1 fruit fly cellular context compared by ENCODE assay signal in genomic region chr2L:10278658-10279057, dm6.
TF ChIP-seq lines count a peak whose summit lies in the region.

Gene Utx (minus strand): TSS chr2L:10278811.

TF ChIP-seq in whole organism, embryonic, 481 proteins besides CTCF, POLR2A, EP300 and RAD21 (continued from another document and continues in another):
- TF ChIP-seq CG2120 (GFP tag; optimal IDR thresholded peaks at IDR 0.05; lab: Kevin White, UChicago): no peak
- no peak for TF ChIP-seq sug (tag; optimal IDR thresholded peaks at IDR 0.05; lab: Kevin White, UChicago)
- TF ChIP-seq bbx (GFP tag; IDR thresholded peaks at IDR 0.05; lab: Robert Waterston, UW; ENCODE audit: partially characterized antibody): peak; percentile 87
- no peak for TF ChIP-seq lola (GFP tag; optimal IDR thresholded peaks at IDR 0.05; lab: Kevin White, UChicago)
- no peak for TF ChIP-seq tap (tag; optimal IDR thresholded peaks at IDR 0.05; lab: Kevin White, UChicago)
- no peak for TF ChIP-seq ranshi (GFP tag; IDR thresholded peaks at IDR 0.05; lab: Robert Waterston, UW)
- no peak for TF ChIP-seq Meics (GFP tag; optimal IDR thresholded peaks at IDR 0.05; lab: Kevin White, UChicago)
- peak; percentile 39; the same call in 1 of the 2 replicates for TF ChIP-seq Rfx (GFP tag; IDR thresholded peaks at IDR 0.05; lab: Robert Waterston, UW)
- no peak for TF ChIP-seq HLHmδ (GFP tag; optimal IDR thresholded peaks at IDR 0.05; lab: Kevin White, UChicago)
- no peak for TF ChIP-seq Nf-YB (GFP tag; optimal IDR thresholded peaks at IDR 0.05; lab: Kevin White, UChicago)
- no peak for TF ChIP-seq D19A (tag; optimal IDR thresholded peaks at IDR 0.05; lab: Kevin White, UChicago)
- no peak for TF ChIP-seq CG3726 (GFP tag; IDR thresholded peaks at IDR 0.05; lab: Robert Waterston, UW)
- TF ChIP-seq so (GFP tag; IDR thresholded peaks at IDR 0.05; lab: Robert Waterston, UW): no peak
- TF ChIP-seq org-1 (GFP tag; optimal IDR thresholded peaks at IDR 0.05; lab: Kevin White, UChicago): no peak
- TF ChIP-seq MESR4 (GFP tag; optimal IDR thresholded peaks at IDR 0.05; lab: Kevin White, UChicago): peak; percentile 31
- no peak for TF ChIP-seq YL-1 (GFP tag; optimal IDR thresholded peaks at IDR 0.05; lab: Kevin White, UChicago)
- no peak for TF ChIP-seq jing (GFP tag; optimal IDR thresholded peaks at IDR 0.05; lab: Kevin White, UChicago)
- TF ChIP-seq hbn (GFP tag; IDR thresholded peaks at IDR 0.05; lab: Robert Waterston, UW; ENCODE audit: partially characterized antibody): peak; percentile 72
- TF ChIP-seq H2.0 (GFP tag; IDR thresholded peaks at IDR 0.05; lab: Robert Waterston, UW): no peak
- no peak for TF ChIP-seq Hr39 (optimal IDR thresholded peaks at IDR 0.05; lab: Kevin White, UChicago)
- no peak for TF ChIP-seq CG9727 (GFP tag; optimal IDR thresholded peaks at IDR 0.05; lab: Kevin White, UChicago)
- no peak for TF ChIP-seq bigmax (GFP tag; optimal IDR thresholded peaks at IDR 0.05; lab: Kevin White, UChicago)
- no peak for TF ChIP-seq CG11696 (GFP tag; IDR thresholded peaks at IDR 0.05; lab: Robert Waterston, UW)
- no peak for TF ChIP-seq Drgx (GFP tag; IDR thresholded peaks at IDR 0.05; lab: Robert Waterston, UW)
- TF ChIP-seq sqz (GFP tag; optimal IDR thresholded peaks at IDR 0.05; lab: Kevin White, UChicago): no peak
- peak; percentile 96 for TF ChIP-seq CG3995 (GFP tag; optimal IDR thresholded peaks at IDR 0.05; lab: Kevin White, UChicago)
- TF ChIP-seq peb (GFP tag; IDR thresholded peaks at IDR 0.05; lab: Robert Waterston, UW): no peak
- no peak for TF ChIP-seq ind (GFP tag; optimal IDR thresholded peaks at IDR 0.05; lab: Kevin White, UChicago)
- peak; percentile 88 for TF ChIP-seq inv (GFP tag; IDR thresholded peaks at IDR 0.05; lab: Robert Waterston, UW; ENCODE audit: partially characterized antibody)
- TF ChIP-seq lab (GFP tag; optimal IDR thresholded peaks at IDR 0.05; lab: Kevin White, UChicago): no peak
- TF ChIP-seq CG13123 (GFP tag; optimal IDR thresholded peaks at IDR 0.05; lab: Kevin White, UChicago): no peak
- TF ChIP-seq fd102C (GFP tag; optimal IDR thresholded peaks at IDR 0.05; lab: Kevin White, UChicago): no peak
- TF ChIP-seq sisA (GFP tag; IDR thresholded peaks at IDR 0.05; lab: Robert Waterston, UW): no peak
- TF ChIP-seq dysf (GFP tag; IDR thresholded peaks at IDR 0.05; lab: Robert Waterston, UW): no peak
- TF ChIP-seq onecut (GFP tag; IDR thresholded peaks at IDR 0.05; lab: Robert Waterston, UW): no peak
- TF ChIP-seq CG10321 (GFP tag; IDR thresholded peaks at IDR 0.05; lab: Robert Waterston, UW): no peak
- no peak for TF ChIP-seq esg (GFP tag; conservative IDR thresholded peaks at IDR 0.05; lab: Robert Waterston, UW)
- TF ChIP-seq CG10147 (GFP tag; optimal IDR thresholded peaks at IDR 0.05; lab: Kevin White, UChicago): no peak
- TF ChIP-seq CG17568 (GFP tag; optimal IDR thresholded peaks at IDR 0.05; lab: Kevin White, UChicago): no peak
- TF ChIP-seq CG18262 (tag; optimal IDR thresholded peaks at IDR 0.05; lab: Kevin White, UChicago): no peak
- no peak for TF ChIP-seq CG12155 (GFP tag; optimal IDR thresholded peaks at IDR 0.05; lab: Kevin White, UChicago)
- TF ChIP-seq Eip74EF (GFP tag; optimal IDR thresholded peaks at IDR 0.05; lab: Kevin White, UChicago): no peak
- TF ChIP-seq CG11085 (GFP tag; IDR thresholded peaks at IDR 0.05; lab: Robert Waterston, UW): no peak
- TF ChIP-seq Tbp (GFP tag; optimal IDR thresholded peaks at IDR 0.05; lab: Kevin White, UChicago): no peak
- no peak for TF ChIP-seq Aef1 (GFP tag; IDR thresholded peaks at IDR 0.05; lab: Robert Waterston, UW)
- no peak for TF ChIP-seq CG4820 (GFP tag; optimal IDR thresholded peaks at IDR 0.05; lab: Kevin White, UChicago)
- no peak for TF ChIP-seq croc (GFP tag; conservative IDR thresholded peaks at IDR 0.05; lab: Robert Waterston, UW)
- TF ChIP-seq chinmo (GFP tag; IDR thresholded peaks at IDR 0.05; lab: Robert Waterston, UW; ENCODE audit: partially characterized antibody): 0 out of 4 replicates have a peak, but pooled peaks have one; percentile 49
- no peak for TF ChIP-seq ci (GFP tag; IDR thresholded peaks at IDR 0.05; lab: Robert Waterston, UW)
- TF ChIP-seq CG14050 (GFP tag; IDR thresholded peaks at IDR 0.05; lab: Robert Waterston, UW): no peak
- TF ChIP-seq PHDP (tag; optimal IDR thresholded peaks at IDR 0.05; lab: Kevin White, UChicago): no peak
- no peak for TF ChIP-seq CG1792 (GFP tag; optimal IDR thresholded peaks at IDR 0.05; lab: Kevin White, UChicago)
- peak; percentile 79 for TF ChIP-seq Doc3 (GFP tag; IDR thresholded peaks at IDR 0.05; lab: Robert Waterston, UW; ENCODE audit: partially characterized antibody)
- TF ChIP-seq CG3163 (GFP tag; optimal IDR thresholded peaks at IDR 0.05; lab: Kevin White, UChicago): no peak
- no peak for TF ChIP-seq da (GFP tag; optimal IDR thresholded peaks at IDR 0.05; lab: Kevin White, UChicago)
- no peak for TF ChIP-seq crol (GFP tag; IDR thresholded peaks at IDR 0.05; lab: Robert Waterston, UW)
- no peak for TF ChIP-seq Asciz (GFP tag; optimal IDR thresholded peaks at IDR 0.05; lab: Kevin White, UChicago)
- TF ChIP-seq tgo (GFP tag; IDR thresholded peaks at IDR 0.05; lab: Robert Waterston, UW): no peak
- no peak for TF ChIP-seq Antp (GFP tag; optimal IDR thresholded peaks at IDR 0.05; lab: Kevin White, UChicago)
- TF ChIP-seq jigr1 (GFP tag; IDR thresholded peaks at IDR 0.05; lab: Robert Waterston, UW): no peak
- TF ChIP-seq CG2889 (GFP tag; IDR thresholded peaks at IDR 0.05; lab: Robert Waterston, UW): no peak
- no peak for TF ChIP-seq ken (GFP tag; IDR thresholded peaks at IDR 0.05; lab: Robert Waterston, UW)
- no peak for TF ChIP-seq CG12769 (tag; optimal IDR thresholded peaks at IDR 0.05; lab: Kevin White, UChicago)
- no peak for TF ChIP-seq Sin3A (optimal IDR thresholded peaks at IDR 0.05; lab: Kevin White, UChicago)
- TF ChIP-seq CG4424 (GFP tag; optimal IDR thresholded peaks at IDR 0.05; lab: Kevin White, UChicago): no peak
- peak; percentile 74 for TF ChIP-seq Dll (GFP tag; IDR thresholded peaks at IDR 0.05; lab: Robert Waterston, UW; ENCODE audit: partially characterized antibody)
- no peak for TF ChIP-seq Oaz (GFP tag; IDR thresholded peaks at IDR 0.05; lab: Robert Waterston, UW)
- TF ChIP-seq chm (GFP tag; IDR thresholded peaks at IDR 0.05; lab: Robert Waterston, UW): no peak
- TF ChIP-seq vfl (GFP tag; optimal IDR thresholded peaks at IDR 0.05; lab: Kevin White, UChicago): no peak
- TF ChIP-seq lov (optimal IDR thresholded peaks at IDR 0.05; lab: Kevin White, UChicago): no peak
- no peak for TF ChIP-seq lov (GFP tag; IDR thresholded peaks at IDR 0.05; lab: Robert Waterston, UW)
- no peak for TF ChIP-seq CG1647 (GFP tag; optimal IDR thresholded peaks at IDR 0.05; lab: Kevin White, UChicago)
- no peak for TF ChIP-seq Blimp-1 (GFP tag; optimal IDR thresholded peaks at IDR 0.05; lab: Kevin White, UChicago)
- peak; percentile 91 for TF ChIP-seq amos (GFP tag; IDR thresholded peaks at IDR 0.05; lab: Robert Waterston, UW; ENCODE audit: partially characterized antibody)
- TF ChIP-seq CG33213 (GFP tag; optimal IDR thresholded peaks at IDR 0.05; lab: Kevin White, UChicago): no peak
- TF ChIP-seq ssp (GFP tag; IDR thresholded peaks at IDR 0.05; lab: Robert Waterston, UW): peak; percentile 94
- TF ChIP-seq CG16815 (GFP tag; optimal IDR thresholded peaks at IDR 0.05; lab: Kevin White, UChicago): no peak
- no peak for TF ChIP-seq scrt (GFP tag; optimal IDR thresholded peaks at IDR 0.05; lab: Kevin White, UChicago)
- TF ChIP-seq CG9437 (GFP tag; optimal IDR thresholded peaks at IDR 0.05; lab: Kevin White, UChicago): no peak
- TF ChIP-seq CG8359 (GFP tag; optimal IDR thresholded peaks at IDR 0.05; lab: Kevin White, UChicago; ENCODE audit: borderline replicate concordance): no peak
- no peak for TF ChIP-seq lbe (GFP tag; optimal IDR thresholded peaks at IDR 0.05; lab: Kevin White, UChicago)
- TF ChIP-seq stc (GFP tag; IDR thresholded peaks at IDR 0.05; lab: Robert Waterston, UW): no peak
- TF ChIP-seq Xbp1 (GFP tag; optimal IDR thresholded peaks at IDR 0.05; lab: Kevin White, UChicago): peak; percentile 41
- TF ChIP-seq trh (GFP tag; optimal IDR thresholded peaks at IDR 0.05; lab: Kevin White, UChicago): no peak
- TF ChIP-seq Usf (GFP tag; optimal IDR thresholded peaks at IDR 0.05; lab: Kevin White, UChicago): no peak
- no peak for TF ChIP-seq CG5953 (GFP tag; IDR thresholded peaks at IDR 0.05; lab: Robert Waterston, UW)
- no peak for TF ChIP-seq CG17829 (tag; optimal IDR thresholded peaks at IDR 0.05; lab: Kevin White, UChicago)
- no peak for TF ChIP-seq CG6689 (GFP tag; IDR thresholded peaks at IDR 0.05; lab: Robert Waterston, UW)
- peak; percentile 29 for TF ChIP-seq phol (tag; optimal IDR thresholded peaks at IDR 0.05; lab: Kevin White, UChicago)
- no peak for TF ChIP-seq jumu (GFP tag; optimal IDR thresholded peaks at IDR 0.05; lab: Kevin White, UChicago)
- no peak for TF ChIP-seq al (GFP tag; IDR thresholded peaks at IDR 0.05; lab: Robert Waterston, UW)
- TF ChIP-seq dm (GFP tag; optimal IDR thresholded peaks at IDR 0.05; lab: Kevin White, UChicago): no peak
- TF ChIP-seq Sry-β (GFP tag; optimal IDR thresholded peaks at IDR 0.05; lab: Kevin White, UChicago): no peak
- no peak for TF ChIP-seq Atf3 (GFP tag; optimal IDR thresholded peaks at IDR 0.05; lab: Kevin White, UChicago)
- TF ChIP-seq CG16813 (GFP tag; IDR thresholded peaks at IDR 0.05; lab: Robert Waterston, UW; ENCODE audit: partially characterized antibody): peak; percentile 89
- TF ChIP-seq CG6791 (GFP tag; IDR thresholded peaks at IDR 0.05; lab: Robert Waterston, UW; ENCODE audit: partially characterized antibody): peak; percentile 91
- no peak for TF ChIP-seq hkb (optimal IDR thresholded peaks at IDR 0.05; lab: Kevin White, UChicago)
- TF ChIP-seq hkb (GFP tag; IDR thresholded peaks at IDR 0.05; lab: Robert Waterston, UW): 0 out of 2 replicates have a peak, but pooled peaks have one; percentile 18
- TF ChIP-seq sna (GFP tag; IDR thresholded peaks at IDR 0.05; lab: Robert Waterston, UW; ENCODE audit: partially characterized antibody): peak; percentile 61; the same call in 1 of the 2 replicates
- TF ChIP-seq CG34224 (GFP tag; IDR thresholded peaks at IDR 0.05; lab: Robert Waterston, UW; ENCODE audit: partially characterized antibody): peak; percentile 81
- TF ChIP-seq HmgD (GFP tag; optimal IDR thresholded peaks at IDR 0.05; lab: Kevin White, UChicago): no peak
- TF ChIP-seq Mrtf (GFP tag; IDR thresholded peaks at IDR 0.05; lab: Robert Waterston, UW): no peak
- TF ChIP-seq Dref (GFP tag; IDR thresholded peaks at IDR 0.05; lab: Robert Waterston, UW): peak; percentile 80
- TF ChIP-seq luna (GFP tag; optimal IDR thresholded peaks at IDR 0.05; lab: Kevin White, UChicago): no peak
- TF ChIP-seq CG10366 (GFP tag; IDR thresholded peaks at IDR 0.05; lab: Robert Waterston, UW): no peak
- TF ChIP-seq Sry-δ (GFP tag; optimal IDR thresholded peaks at IDR 0.05; lab: Kevin White, UChicago): peak; percentile 92
- TF ChIP-seq CG4328 (GFP tag; optimal IDR thresholded peaks at IDR 0.05; lab: Kevin White, UChicago): no peak
- no peak for TF ChIP-seq Chrac-16 (GFP tag; optimal IDR thresholded peaks at IDR 0.05; lab: Kevin White, UChicago)
- TF ChIP-seq Bteb2 (GFP tag; optimal IDR thresholded peaks at IDR 0.05; lab: Kevin White, UChicago): no peak
- TF ChIP-seq CG18764 (GFP tag; optimal IDR thresholded peaks at IDR 0.05; lab: Kevin White, UChicago): no peak
- peak; percentile 5 for TF ChIP-seq CG13624 (GFP tag; optimal IDR thresholded peaks at IDR 0.05; lab: Kevin White, UChicago)
- peak; percentile 1 for TF ChIP-seq CG30403 (GFP tag; optimal IDR thresholded peaks at IDR 0.05; lab: Kevin White, UChicago)
- peak; percentile 5 for TF ChIP-seq CG8290 (GFP tag; optimal IDR thresholded peaks at IDR 0.05; lab: Kevin White, UChicago)
- no peak for TF ChIP-seq CG8290 (tag; optimal IDR thresholded peaks at IDR 0.05; lab: Kevin White, UChicago)
- TF ChIP-seq otp (GFP tag; IDR thresholded peaks at IDR 0.05; lab: Robert Waterston, UW): no peak
- TF ChIP-seq CG14965 (GFP tag; optimal IDR thresholded peaks at IDR 0.05; lab: Kevin White, UChicago; ENCODE audit: borderline replicate concordance): no peak
- peak; percentile 71 for TF ChIP-seq Myb (GFP tag; optimal IDR thresholded peaks at IDR 0.05; lab: Kevin White, UChicago)
- no peak for TF ChIP-seq ap (GFP tag; IDR thresholded peaks at IDR 0.05; lab: Robert Waterston, UW)
- no peak for TF ChIP-seq CG12236 (GFP tag; optimal IDR thresholded peaks at IDR 0.05; lab: Kevin White, UChicago)
- no peak for TF ChIP-seq B-H1 (GFP tag; IDR thresholded peaks at IDR 0.05; lab: Robert Waterston, UW)
- TF ChIP-seq zf30C (GFP tag; optimal IDR thresholded peaks at IDR 0.05; lab: Kevin White, UChicago): no peak
- no peak for TF ChIP-seq bowl (GFP tag; IDR thresholded peaks at IDR 0.05; lab: Robert Waterston, UW)
- peak; percentile 79 for TF ChIP-seq E2f2 (GFP tag; IDR thresholded peaks at IDR 0.05; lab: Robert Waterston, UW)
- peak; percentile 80 for TF ChIP-seq CG17802 (tag; optimal IDR thresholded peaks at IDR 0.05; lab: Kevin White, UChicago)
- no peak for TF ChIP-seq sd (tag; optimal IDR thresholded peaks at IDR 0.05; lab: Kevin White, UChicago)
- TF ChIP-seq grau (tag; optimal IDR thresholded peaks at IDR 0.05; lab: Kevin White, UChicago): no peak
- no peak for TF ChIP-seq Jarid2 (GFP tag; optimal IDR thresholded peaks at IDR 0.05; lab: Kevin White, UChicago)
- no peak for TF ChIP-seq bab2 (GFP tag; optimal IDR thresholded peaks at IDR 0.05; lab: Kevin White, UChicago)
- TF ChIP-seq cas (GFP tag; IDR thresholded peaks at IDR 0.05; lab: Robert Waterston, UW): no peak
- no peak for TF ChIP-seq en (GFP tag; optimal IDR thresholded peaks at IDR 0.05; lab: Kevin White, UChicago)
- TF ChIP-seq CG7839 (tag; optimal IDR thresholded peaks at IDR 0.05; lab: Kevin White, UChicago): no peak
- TF ChIP-seq maf-S (GFP tag; optimal IDR thresholded peaks at IDR 0.05; lab: Kevin White, UChicago): no peak
- TF ChIP-seq Mes4 (GFP tag; optimal IDR thresholded peaks at IDR 0.05; lab: Kevin White, UChicago): no peak
- TF ChIP-seq CG18476 (GFP tag; optimal IDR thresholded peaks at IDR 0.05; lab: Kevin White, UChicago): no peak
- no peak for TF ChIP-seq CG11560 (tag; IDR thresholded peaks at IDR 0.05; lab: Robert Waterston, UW)
- TF ChIP-seq zen2 (GFP tag; IDR thresholded peaks at IDR 0.05; lab: Robert Waterston, UW; ENCODE audit: partially characterized antibody): no peak; the same call in 2 of the 3 replicates
- no peak for TF ChIP-seq Doc2 (GFP tag; IDR thresholded peaks at IDR 0.05; lab: Robert Waterston, UW)
- peak; percentile 88 for TF ChIP-seq Bgb (GFP tag; IDR thresholded peaks at IDR 0.05; lab: Robert Waterston, UW; ENCODE audit: partially characterized antibody)
